Worm (Caenorhabditis elegans) whole organism, L1 larva: ENCODE data around the gene M163.10.

Experiments used
- C04F5.9 ChIP-seq: sonication (generic microtip); optimal IDR thresholded peaks from 2 replicates; lab custom pipeline; 2016; ENCODE audit warnings: missing genetic modification characterization, missing compliant biosample characterization
- C16A3.4 ChIP-seq: fragments of 150-350 bp; optimal IDR thresholded peaks from 2 replicates; lab custom pipeline; 2014; ENCODE audit warnings: missing biosample characterization, missing genetic modification characterization
- F16B12.6 ChIP-seq: fragments of 150-350 bp; optimal IDR thresholded peaks from 2 replicates; lab custom pipeline; 2014; ENCODE audit warnings: missing biosample characterization, missing genetic modification characterization
- aha-1 ChIP-seq: fragments of 150-350 bp; optimal IDR thresholded peaks from 2 replicates; lab custom pipeline; 2014; ENCODE audit warnings: missing biosample characterization, missing genetic modification characterization
- alr-1 ChIP-seq: fragments of 200-800 bp; sonication (Bioruptor generic); optimal IDR thresholded peaks from 2 replicates; lab custom pipeline; 2018; ENCODE audit warnings: borderline replicate concordance, mild to moderate bottlenecking, missing genetic modification characterization, missing compliant biosample characterization
- blmp-1 ChIP-seq: fragments of 150-350 bp; optimal IDR thresholded peaks from 2 replicates; lab custom pipeline; 2014; ENCODE audit warnings: missing biosample characterization, missing genetic modification characterization
- ceh-63 ChIP-seq: fragments of 200-800 bp; sonication (Bioruptor generic); optimal IDR thresholded peaks from 2 replicates; lab custom pipeline; 2018; ENCODE audit warnings: mild to moderate bottlenecking, missing genetic modification characterization, missing compliant biosample characterization
- ceh-82 ChIP-seq, 3 experiments: fragments of 150-350 bp in 1 of 3; sonication (generic microtip) in 2 of 3; optimal IDR thresholded peaks; 2 replicates each; lab custom pipeline; 2014 to 2017; ENCODE audit warnings: missing biosample characterization in 3 of 3, missing genetic modification characterization in 3 of 3
- ceh-88 ChIP-seq: fragments of 200-800 bp; sonication (Bioruptor generic); IDR thresholded peaks from 2 replicates; pipeline ENCODE4 v1.3.6; 2022; ENCODE audit warnings: missing genetic modification characterization, missing compliant biosample characterization
- ceh-90 ChIP-seq: sonication (generic microtip); optimal IDR thresholded peaks from 2 replicates; lab custom pipeline; 2016; ENCODE audit warnings: missing genetic modification characterization, missing compliant biosample characterization
- ces-1 ChIP-seq: fragments of 150-350 bp; optimal IDR thresholded peaks from 2 replicates; lab custom pipeline; 2014; ENCODE audit warnings: missing biosample characterization, missing genetic modification reagents, missing genetic modification characterization
- efl-1 ChIP-seq, 4 experiments: fragments of 150-350 bp; optimal IDR thresholded peaks in 3 of 4; peaks in 1 of 4; 1 replicate in 1 of 4; 2 replicates in 3 of 4; lab custom pipeline; 2014; ENCODE audit warnings: missing biosample characterization in 2 of 4, missing genetic modification characterization in 2 of 4, missing genetic modification reagents in 2 of 4
- efl-3 ChIP-seq: fragments of 200-800 bp; sonication (Bioruptor generic); optimal IDR thresholded peaks from 2 replicates; lab custom pipeline; 2018; ENCODE audit warnings: mild to moderate bottlenecking, missing genetic modification characterization, missing compliant biosample characterization
- egl-13 ChIP-seq: sonication (generic microtip); optimal IDR thresholded peaks from 2 replicates; lab custom pipeline; 2016; ENCODE audit warnings: missing genotype, missing genetic modification reagents, missing genetic modification characterization, missing compliant biosample characterization
- egl-27 ChIP-seq, 2 experiments: fragments of 150-350 bp in 1 of 2; sonication (generic microtip); optimal IDR thresholded peaks; 3 replicates each; lab custom pipeline; 2017 to 2018; ENCODE audit warnings: missing biosample characterization in 2 of 2, missing genetic modification characterization in 2 of 2, missing genetic modification reagents in 2 of 2
- fkh-10 ChIP-seq: sonication (generic microtip); optimal IDR thresholded peaks from 2 replicates; lab custom pipeline; 2017; ENCODE audit warnings: missing biosample characterization, missing genetic modification reagents, missing genetic modification characterization
- fkh-4 ChIP-seq: sonication (generic microtip); optimal IDR thresholded peaks from 2 replicates; lab custom pipeline; 2016; ENCODE audit warnings: missing compliant biosample characterization, missing genetic modification characterization, borderline replicate concordance
- fos-1 ChIP-seq: fragments of 150-350 bp; optimal IDR thresholded peaks from 2 replicates; lab custom pipeline; 2014; ENCODE audit warnings: missing biosample characterization, missing genetic modification characterization
- hlh-4 ChIP-seq: sonication (generic microtip); optimal IDR thresholded peaks from 2 replicates; lab custom pipeline; 2016; ENCODE audit warnings: mild to moderate bottlenecking, missing genetic modification characterization, missing compliant biosample characterization
- irx-1 ChIP-seq: sonication (generic microtip); optimal IDR thresholded peaks from 2 replicates; lab custom pipeline; 2016; ENCODE audit warnings: missing genetic modification characterization, missing compliant biosample characterization
- isw-1 ChIP-seq: fragments of 200-800 bp; sonication (Bioruptor generic); IDR thresholded peaks from 2 replicates; pipeline ENCODE4 v1.3.6; 2022; ENCODE audit warnings: missing genetic modification characterization, missing compliant biosample characterization
- jun-1 ChIP-seq: fragments of 150-350 bp; optimal IDR thresholded peaks from 2 replicates; lab custom pipeline; 2014; ENCODE audit warnings: missing biosample characterization, missing genetic modification reagents, missing genetic modification characterization
- lin-13 ChIP-seq: fragments of 150-350 bp; optimal IDR thresholded peaks from 2 replicates; lab custom pipeline; 2014; ENCODE audit warnings: missing biosample characterization, missing genetic modification reagents, missing genetic modification characterization
- lin-14 ChIP-seq: fragments of 200-800 bp; sonication (Bioruptor generic); optimal IDR thresholded peaks from 2 replicates; lab custom pipeline; 2018; ENCODE audit warnings: mild to moderate bottlenecking, missing genetic modification characterization, moderate library complexity, missing compliant biosample characterization
- lin-35 ChIP-seq, 2 experiments: fragments of 150-350 bp; optimal IDR thresholded peaks; 2 replicates each; lab custom pipeline; 2014; ENCODE audit warnings: missing biosample characterization in 2 of 2, missing genetic modification characterization in 2 of 2, missing genetic modification reagents in 2 of 2
- lir-3 ChIP-seq: sonication (generic microtip); optimal IDR thresholded peaks from 2 replicates; lab custom pipeline; 2016; ENCODE audit warnings: mild to moderate bottlenecking, missing genetic modification characterization, moderate library complexity, missing compliant biosample characterization; ENCODE audit not compliant: poor library complexity
- lsy-2 ChIP-seq, 2 experiments: fragments of 150-350 bp; optimal IDR thresholded peaks; 2 replicates each; lab custom pipeline; 2014; ENCODE audit warnings: missing biosample characterization in 2 of 2, missing genetic modification characterization in 2 of 2
- mab-9 ChIP-seq: fragments of 200-800 bp; sonication (Bioruptor generic); IDR thresholded peaks from 2 replicates; pipeline ENCODE4 v1.3.6; 2022; ENCODE audit warnings: missing genetic modification reagents, missing genetic modification characterization, missing compliant biosample characterization
- mdl-1 ChIP-seq, 2 experiments: fragments of 150-350 bp; optimal IDR thresholded peaks; 2 replicates each; lab custom pipeline; 2014 to 2017; ENCODE audit warnings: missing biosample characterization in 2 of 2, missing genetic modification characterization in 2 of 2, inconsistent platforms in 1 of 2
- mef-2 ChIP-seq: fragments of 150-350 bp; optimal IDR thresholded peaks from 2 replicates; lab custom pipeline; 2014; ENCODE audit warnings: missing biosample characterization, missing genetic modification characterization
- nhr-11 ChIP-seq: fragments of 150-350 bp; optimal IDR thresholded peaks from 2 replicates; lab custom pipeline; 2014; ENCODE audit warnings: missing biosample characterization, missing genetic modification characterization
- nhr-12 ChIP-seq: sonication (generic microtip); optimal IDR thresholded peaks from 2 replicates; lab custom pipeline; 2017; ENCODE audit warnings: missing biosample characterization, missing genetic modification characterization
- nhr-19 ChIP-seq: fragments of 200-800 bp; sonication (Bioruptor generic); conservative IDR thresholded peaks from 2 replicates; pipeline ENCODE4 v1.3.6; 2022; ENCODE audit warnings: missing genetic modification characterization, missing compliant biosample characterization
- nhr-20 ChIP-seq: sonication (generic microtip); optimal IDR thresholded peaks from 2 replicates; lab custom pipeline; 2016; ENCODE audit warnings: mild to moderate bottlenecking, missing genetic modification characterization, missing compliant biosample characterization
- nhr-237 ChIP-seq: fragments of 150-350 bp; optimal IDR thresholded peaks from 2 replicates; lab custom pipeline; 2014; ENCODE audit warnings: missing biosample characterization, missing genetic modification characterization
- nhr-28 ChIP-seq: fragments of 150-350 bp; optimal IDR thresholded peaks from 2 replicates; lab custom pipeline; 2014; ENCODE audit warnings: missing biosample characterization, missing genetic modification characterization
- nhr-47 ChIP-seq: sonication (generic microtip); optimal IDR thresholded peaks from 2 replicates; lab custom pipeline; 2016; ENCODE audit warnings: mild to moderate bottlenecking, missing genetic modification characterization, moderate library complexity, missing compliant biosample characterization
- nhr-71 ChIP-seq: sonication (generic microtip); optimal IDR thresholded peaks from 2 replicates; lab custom pipeline; 2016; ENCODE audit warnings: mild to moderate bottlenecking, missing genetic modification characterization, moderate library complexity, missing compliant biosample characterization
- nhr-76 ChIP-seq: sonication (generic microtip); optimal IDR thresholded peaks from 2 replicates; lab custom pipeline; 2017; ENCODE audit warnings: missing biosample characterization, missing genetic modification characterization
- nhr-84 ChIP-seq: sonication (generic microtip); optimal IDR thresholded peaks from 2 replicates; lab custom pipeline; 2017; ENCODE audit warnings: missing biosample characterization, missing genetic modification characterization
- nhr-85 ChIP-seq: sonication (generic microtip); peaks from one replicate; lab custom pipeline; 2016; ENCODE audit warnings: missing genetic modification characterization, inconsistent platforms, missing compliant biosample characterization
- rnt-1 ChIP-seq: sonication (generic microtip); optimal IDR thresholded peaks from 2 replicates; lab custom pipeline; 2016; ENCODE audit warnings: mild to moderate bottlenecking, missing genetic modification characterization, moderate library complexity, missing compliant biosample characterization
- snu-23 ChIP-seq: sonication (generic microtip); optimal IDR thresholded peaks from 2 replicates; lab custom pipeline; 2016; ENCODE audit warnings: missing genetic modification characterization, missing compliant biosample characterization
- sup-37 ChIP-seq: fragments of 200-800 bp; sonication (Bioruptor generic); optimal IDR thresholded peaks from 2 replicates; lab custom pipeline; 2018; ENCODE audit warnings: mild to moderate bottlenecking, missing genetic modification characterization, missing compliant biosample characterization
- swsn-7 ChIP-seq: sonication (generic microtip); optimal IDR thresholded peaks from 2 replicates; lab custom pipeline; 2016; ENCODE audit warnings: missing genetic modification characterization, missing compliant biosample characterization
- tbx-2 ChIP-seq: sonication (generic microtip); optimal IDR thresholded peaks from 2 replicates; lab custom pipeline; 2016; ENCODE audit warnings: missing genetic modification characterization, missing compliant biosample characterization
- tlp-1 ChIP-seq: fragments of 150-350 bp; optimal IDR thresholded peaks from 2 replicates; lab custom pipeline; 2014; ENCODE audit warnings: missing biosample characterization, missing genetic modification characterization
- unc-130 ChIP-seq: fragments of 150-350 bp; optimal IDR thresholded peaks from 2 replicates; lab custom pipeline; 2017; ENCODE audit warnings: missing biosample characterization, missing genetic modification characterization, inconsistent platforms
- unc-62 ChIP-seq: fragments of 150-350 bp; optimal IDR thresholded peaks from 2 replicates; lab custom pipeline; 2014; ENCODE audit warnings: missing biosample characterization, missing genetic modification reagents, missing genetic modification characterization
- vab-15 ChIP-seq: sonication (generic microtip); optimal IDR thresholded peaks from 2 replicates; lab custom pipeline; 2017; ENCODE audit warnings: missing genotype, mild to moderate bottlenecking, missing genetic modification characterization, missing compliant biosample characterization
- zag-1 ChIP-seq: fragments of 150-350 bp; optimal IDR thresholded peaks from 2 replicates; lab custom pipeline; 2014; ENCODE audit warnings: missing biosample characterization, missing genetic modification characterization
- ztf-11 ChIP-seq, 2 experiments: sonication (generic microtip); optimal IDR thresholded peaks; 2 replicates each; lab custom pipeline; 2016 to 2017; ENCODE audit warnings: missing genetic modification characterization in 2 of 2, missing biosample characterization in 1 of 2, missing compliant biosample characterization in 1 of 2
- ztf-4 ChIP-seq: fragments of 150-350 bp; optimal IDR thresholded peaks from 2 replicates; lab custom pipeline; 2014; ENCODE audit warnings: missing biosample characterization, missing genetic modification characterization

The M163.10 gene

ce11 chrX:14480248-14480647 is 9.5 kb downstream of the M163.10 start, which contains the start of gene gfi-3 (continued):
- TF ChIP-seq nhr-28 (tag; lab: Kevin White, UChicago): no peak
- TF ChIP-seq nhr-19 (GFP tag; lab: Robert Waterston, UW): peak; percentile 90
- no peak for TF ChIP-seq unc-62
- peak; percentile 71 for TF ChIP-seq jun-1 (tag; lab: Kevin White, UChicago)
- TF ChIP-seq lin-35 (GFP tag; optimal IDR thresholded peaks at IDR 0.05; lab: Kevin White, UChicago): peak; percentile 72 to 86
- TF ChIP-seq ces-1 (GFP tag; lab: Kevin White, UChicago): no peak
- peak; percentile 73 to 80 (median 79) for TF ChIP-seq ceh-82 (tag; optimal IDR thresholded peaks at IDR 0.05; lab: Kevin White, UChicago)
- peak; percentile 15 for TF ChIP-seq nhr-11 (tag; lab: Kevin White, UChicago)
- no peak for TF ChIP-seq mef-2
- TF ChIP-seq mdl-1 (tag; optimal IDR thresholded peaks at IDR 0.05; lab: Kevin White, UChicago): peak in 1 of 2 experiments; percentile 63
- TF ChIP-seq F16B12.6 (tag; lab: Kevin White, UChicago): peak; percentile 33
- no peak for TF ChIP-seq alr-1 (tag; lab: Kevin White, UChicago)
- peak; percentile 94 for TF ChIP-seq lin-14 (GFP tag; lab: Kevin White, UChicago)
- TF ChIP-seq vab-15: no peak
- peak; percentile 51 for TF ChIP-seq unc-130
- no peak for TF ChIP-seq nhr-237
- TF ChIP-seq nhr-47 (tag; lab: Kevin White, UChicago): peak; percentile 89
- peak; percentile 92 for TF ChIP-seq nhr-85
- TF ChIP-seq aha-1 (tag; lab: Kevin White, UChicago): peak; percentile 42
- no peak for TF ChIP-seq zag-1
- TF ChIP-seq efl-1 (optimal IDR thresholded peaks at IDR 0.05; lab: Kevin White, UChicago): peak; percentile 66 to 74
- TF ChIP-seq efl-1 (GFP tag; optimal IDR thresholded peaks at IDR 0.05 in 1 of 2; lab: Kevin White, UChicago): peak; percentile 58 to 97
- peak; percentile 56 for TF ChIP-seq blmp-1
- peak in 1 of 2 experiments; percentile 71 for TF ChIP-seq ztf-11 (tag; optimal IDR thresholded peaks at IDR 0.05; lab: Kevin White, UChicago)
- TF ChIP-seq nhr-76 (tag; lab: Kevin White, UChicago): no peak
- TF ChIP-seq C04F5.9: no peak
- peak; percentile 76 for TF ChIP-seq C16A3.4 (tag; lab: Kevin White, UChicago)
- no peak for TF ChIP-seq nhr-84
- TF ChIP-seq lin-13 (GFP tag; lab: Kevin White, UChicago): peak; percentile 85
- TF ChIP-seq swsn-7: peak; percentile 93
- TF ChIP-seq snu-23: peak; percentile 88
- TF ChIP-seq fos-1 (tag; lab: Kevin White, UChicago): peak; percentile 55
- TF ChIP-seq tlp-1: no peak
- TF ChIP-seq irx-1: peak; percentile 72
- TF ChIP-seq mab-9: peak; percentile 54; the same call in 1 of the 2 replicates
- TF ChIP-seq nhr-12 (tag; lab: Kevin White, UChicago): no peak
- peak; percentile 91 for TF ChIP-seq rnt-1 (tag; lab: Kevin White, UChicago)
- TF ChIP-seq egl-27 (tag; optimal IDR thresholded peaks at IDR 0.05; lab: Kevin White, UChicago): no peak
- no peak for TF ChIP-seq ceh-63 (GFP tag; lab: Kevin White, UChicago)
- TF ChIP-seq efl-3 (GFP tag; lab: Kevin White, UChicago): no peak
- TF ChIP-seq lsy-2 (tag; optimal IDR thresholded peaks at IDR 0.05; lab: Kevin White, UChicago): peak; percentile 79 to 86
- TF ChIP-seq ceh-90: no peak
- peak; percentile 89 for TF ChIP-seq tbx-2
- TF ChIP-seq hlh-4 (tag; lab: Kevin White, UChicago): no peak
- peak; percentile 44 for TF ChIP-seq lir-3
- peak; percentile 17 for TF ChIP-seq fkh-4 (tag; lab: Kevin White, UChicago)
- TF ChIP-seq ceh-88: 0 out of 2 replicates have a peak, but pooled peaks have one; percentile 14
- TF ChIP-seq ztf-4 (tag; lab: Kevin White, UChicago): peak; percentile 57
- no peak for TF ChIP-seq egl-13 (tag; lab: Kevin White, UChicago)
- peak; percentile 91 for TF ChIP-seq nhr-20 (tag; lab: Kevin White, UChicago)
- peak; percentile 6 for TF ChIP-seq fkh-10 (GFP tag; lab: Kevin White, UChicago)
- TF ChIP-seq sup-37 (GFP tag; lab: Kevin White, UChicago): peak; percentile 57
- peak; percentile 93 for TF ChIP-seq nhr-71
- TF ChIP-seq isw-1: peak; percentile 64
